Fruit fly (Drosophila melanogaster): ENCODE measurements around the gene GatA.

GatA gene

DNA sequence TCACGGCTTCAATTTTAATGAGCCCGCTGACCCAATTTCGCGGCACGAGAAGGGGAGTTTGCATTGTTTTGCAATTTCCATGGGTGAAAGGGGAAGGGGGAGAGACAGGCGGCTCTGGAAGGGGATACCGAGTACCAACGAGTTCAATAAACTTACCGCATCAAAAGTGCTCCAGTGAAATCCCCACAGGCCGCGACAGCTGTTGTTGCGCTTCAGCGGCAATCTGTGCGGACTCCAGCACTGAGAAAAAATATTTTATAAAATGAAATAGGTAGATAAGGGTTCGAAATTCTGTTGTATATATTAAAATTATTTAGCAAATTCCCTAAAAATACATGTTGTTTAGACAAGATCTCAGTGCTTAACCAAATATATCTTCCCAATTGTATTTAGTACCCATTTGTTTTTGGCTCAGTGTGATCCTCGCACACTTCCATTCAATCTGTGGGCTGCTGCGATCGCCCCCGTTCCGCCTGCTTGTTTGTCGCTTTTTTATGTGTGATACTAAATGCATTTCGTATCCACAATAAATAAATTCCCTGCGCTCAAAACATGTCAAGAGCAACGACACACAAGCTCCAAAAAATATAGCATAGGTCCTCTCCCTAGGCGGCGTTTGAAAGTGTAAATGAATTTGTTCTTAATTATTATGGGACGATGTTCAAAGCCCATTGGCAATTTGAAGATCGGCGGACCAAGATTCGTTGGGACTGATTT, 32.9 kb downstream of the GatA start (continued):
- TF ChIP-seq NFAT (GFP tag; IDR thresholded peaks at IDR 0.05) = no peak
- TF ChIP-seq Rx (GFP tag; IDR thresholded peaks at IDR 0.05) = peak; percentile 77
- TF ChIP-seq Med (GFP tag) = peak; percentile 86
- TF ChIP-seq CG15011 (GFP tag; optimal IDR thresholded peaks at IDR 0.05) = peak; percentile 32
- TF ChIP-seq Fer2 (tag; optimal IDR thresholded peaks at IDR 0.05) = no peak
- TF ChIP-seq cad (GFP tag; optimal IDR thresholded peaks at IDR 0.05) = no peak
- no peak for TF ChIP-seq CG3995 (GFP tag; optimal IDR thresholded peaks at IDR 0.05)
- TF ChIP-seq oc (tag; optimal IDR thresholded peaks at IDR 0.05) = peak; percentile 83
- TF ChIP-seq CG13123 (GFP tag; optimal IDR thresholded peaks at IDR 0.05) = peak; percentile 43
- TF ChIP-seq ash1 (GFP tag; optimal IDR thresholded peaks at IDR 0.05) = no peak
- no peak for TF ChIP-seq CG7372 (GFP tag; IDR thresholded peaks at IDR 0.05)
- TF ChIP-seq CG8089 (GFP tag; optimal IDR thresholded peaks at IDR 0.05) = peak; percentile 52
- TF ChIP-seq Dbx (GFP tag; IDR thresholded peaks at IDR 0.05) = 0 out of 3 replicates have a peak, but pooled peaks have one; percentile 33
- peak; percentile 12 for TF ChIP-seq CG7271 (tag; optimal IDR thresholded peaks at IDR 0.05)
- peak; percentile 87 for TF ChIP-seq CG17328 (GFP tag; IDR thresholded peaks at IDR 0.05)
- peak; percentile 27 for TF ChIP-seq Bdp1 (GFP tag; optimal IDR thresholded peaks at IDR 0.05)
- peak; percentile 64 for TF ChIP-seq fd64A (GFP tag; optimal IDR thresholded peaks at IDR 0.05)
- TF ChIP-seq rib (GFP tag; IDR thresholded peaks at IDR 0.05) = no peak
- no peak for TF ChIP-seq Dp (GFP tag; optimal IDR thresholded peaks at IDR 0.05)
- no peak for TF ChIP-seq ham (GFP tag; IDR thresholded peaks at IDR 0.05)
- TF ChIP-seq TFAM (GFP tag; optimal IDR thresholded peaks at IDR 0.05) = peak; percentile 49
- peak; percentile 68 for TF ChIP-seq bab2 (GFP tag; optimal IDR thresholded peaks at IDR 0.05)
- TF ChIP-seq CG11085 (GFP tag; IDR thresholded peaks at IDR 0.05) = no peak
- TF ChIP-seq ssp (GFP tag; IDR thresholded peaks at IDR 0.05) = peak; percentile 61
- TF ChIP-seq pum (GFP tag; optimal IDR thresholded peaks at IDR 0.05) = peak; percentile 75
- TF ChIP-seq CG13624 (GFP tag; optimal IDR thresholded peaks at IDR 0.05) = no peak
- TF ChIP-seq Hr3 (GFP tag; optimal IDR thresholded peaks at IDR 0.05) = peak; percentile 69
- TF ChIP-seq CG2889 (GFP tag; IDR thresholded peaks at IDR 0.05) = 0 out of 3 replicates have a peak, but pooled peaks have one; percentile 37
- no peak for TF ChIP-seq bigmax (GFP tag; optimal IDR thresholded peaks at IDR 0.05)
- no peak for TF ChIP-seq gfzf (GFP tag; optimal IDR thresholded peaks at IDR 0.05)
- no peak for TF ChIP-seq CG2129 (GFP tag; IDR thresholded peaks at IDR 0.05; ENCODE audit: partially characterized antibody)
- TF ChIP-seq CG14667 (GFP tag; IDR thresholded peaks at IDR 0.05) = peak; percentile 56; the same call in 1 of the 2 replicates
- peak; percentile 29; the same call in 1 of the 2 replicates for TF ChIP-seq MBD-R2 (GFP tag; IDR thresholded peaks at IDR 0.05)
- peak; percentile 40 for TF ChIP-seq Atf3 (GFP tag; optimal IDR thresholded peaks at IDR 0.05)
- no peak for TF ChIP-seq usp (GFP tag; optimal IDR thresholded peaks at IDR 0.05)
- no peak for TF ChIP-seq unc-4 (GFP tag; IDR thresholded peaks at IDR 0.05; ENCODE audit: partially characterized antibody)
- TF ChIP-seq CG15514 (GFP tag; optimal IDR thresholded peaks at IDR 0.05) = peak; percentile 37
- peak; percentile 83 for TF ChIP-seq CG2678 (tag; optimal IDR thresholded peaks at IDR 0.05)
- no peak for TF ChIP-seq sna (GFP tag; IDR thresholded peaks at IDR 0.05; ENCODE audit: partially characterized antibody)
- TF ChIP-seq lab (GFP tag; optimal IDR thresholded peaks at IDR 0.05) = peak; percentile 75
- peak; percentile 88 for TF ChIP-seq Blimp-1 (GFP tag; optimal IDR thresholded peaks at IDR 0.05)
- peak; percentile 84 for TF ChIP-seq CG2875 (GFP tag; optimal IDR thresholded peaks at IDR 0.05)
- TF ChIP-seq en (GFP tag; optimal IDR thresholded peaks at IDR 0.05) = peak; percentile 61
- peak; percentile 47 for TF ChIP-seq Fer1 (GFP tag; optimal IDR thresholded peaks at IDR 0.05)
- TF ChIP-seq BEAF-32 (GFP tag; optimal IDR thresholded peaks at IDR 0.05) = no peak
- TF ChIP-seq wek (GFP tag; optimal IDR thresholded peaks at IDR 0.05) = no peak
- TF ChIP-seq cwo (GFP tag; optimal IDR thresholded peaks at IDR 0.05) = peak; percentile 46
- TF ChIP-seq wor (GFP tag; IDR thresholded peaks at IDR 0.05) = peak; percentile 79
- TF ChIP-seq CG14441 (GFP tag; IDR thresholded peaks at IDR 0.05) = peak; percentile 72
